Worm (Caenorhabditis elegans): ENCODE results near the gene H25K10.4.
A peak's percentile ranks its signal among the peaks of the same experiment; 100 is the strongest.

The H25K10.4 gene

ce11 chrIV:16199831-16200230 lies 26.0 kb upstream of the H25K10.4 start:
- TF ChIP-seq nhr-20 (tag; optimal IDR thresholded peaks at IDR 0.05) (no peak), xbp-1 (tag; optimal IDR thresholded peaks at IDR 0.05) (no peak), elt-2 (tag; optimal IDR thresholded peaks at IDR 0.05) (no peak), ztf-4 (tag; optimal IDR thresholded peaks at IDR 0.05) (no peak), C34B4.2 (tag; optimal IDR thresholded peaks at IDR 0.05) (no peak), nhr-76 (tag; optimal IDR thresholded peaks at IDR 0.05) (no peak), aly-2 (tag; optimal IDR thresholded peaks at IDR 0.05) (no peak), nhr-12 (tag; optimal IDR thresholded peaks at IDR 0.05) (no peak), ceh-63 (GFP tag; optimal IDR thresholded peaks at IDR 0.05) (no peak), grh-1 (GFP tag; IDR thresholded peaks at IDR 0.05) (no peak), mab-9 (GFP tag; IDR thresholded peaks at IDR 0.05) (no peak), ces-1 (GFP tag; optimal IDR thresholded peaks at IDR 0.05) (no peak), hlh-17 (GFP tag; optimal IDR thresholded peaks at IDR 0.05; ENCODE audit: borderline replicate concordance) (no peak)

- TF ChIP-seq unc-130 (tag; optimal IDR thresholded peaks at IDR 0.05) = no peak
- TF ChIP-seq lir-3 (tag; optimal IDR thresholded peaks at IDR 0.05; ENCODE audit: poor library complexity) = no peak
- TF ChIP-seq sox-4 (tag; optimal IDR thresholded peaks at IDR 0.05) = no peak
- TF ChIP-seq xbp-1 (tag; optimal IDR thresholded peaks at IDR 0.05) = no peak
Observed at ce11 chrIV:16202074-16202473, 23.8 kb upstream of the H25K10.4 start, which contains the start of gene H25K10.1. H25K10.1 (plus strand) TSS chrIV:16202374.

ce11 chrIV:16203373-16203772 lies 22.5 kb upstream of the H25K10.4 start:
- TF ChIP-seq vab-15 (tag; optimal IDR thresholded peaks at IDR 0.05) (no peak), sox-4 (tag; optimal IDR thresholded peaks at IDR 0.05) (no peak), nhr-71 (tag; optimal IDR thresholded peaks at IDR 0.05) (no peak), tlp-1 (tag; optimal IDR thresholded peaks at IDR 0.05) (peak; percentile 8), F16B12.6 (tag; optimal IDR thresholded peaks at IDR 0.05) (no peak), fkh-4 (tag; optimal IDR thresholded peaks at IDR 0.05; ENCODE audit: borderline replicate concordance) (no peak), ces-1 (GFP tag; optimal IDR thresholded peaks at IDR 0.05) (no peak), elt-2 (tag; optimal IDR thresholded peaks at IDR 0.05) (peak; percentile 90)

ce11 chrIV:16210913-16211312 lies 14.9 kb upstream of the H25K10.4 start, which contains the start of gene H25K10.2:
H25K10.2 (minus strand) TSS chrIV:16211013.
- TF ChIP-seq C16A3.4 (tag; optimal IDR thresholded peaks at IDR 0.05) (no peak), pax-3 (tag; optimal IDR thresholded peaks at IDR 0.05) (no peak), nhr-71 (tag; optimal IDR thresholded peaks at IDR 0.05) (no peak), nhr-237 (tag; optimal IDR thresholded peaks at IDR 0.05) (no peak), xbp-1 (tag; optimal IDR thresholded peaks at IDR 0.05) (no peak), efl-3 (GFP tag; optimal IDR thresholded peaks at IDR 0.05) (no peak), lin-15B (tag; optimal IDR thresholded peaks at IDR 0.05) (no peak), irx-1 (tag; optimal IDR thresholded peaks at IDR 0.05) (no peak), zag-1 (tag; optimal IDR thresholded peaks at IDR 0.05) (no peak), aha-1 (tag; optimal IDR thresholded peaks at IDR 0.05) (no peak), egl-13 (tag; optimal IDR thresholded peaks at IDR 0.05) (no peak), nhr-47 (tag; optimal IDR thresholded peaks at IDR 0.05) (no peak), hlh-17 (GFP tag; optimal IDR thresholded peaks at IDR 0.05; ENCODE audit: borderline replicate concordance) (no peak), F16B12.6 (tag; optimal IDR thresholded peaks at IDR 0.05) (no peak)

ce11 chrIV:16216165-16216564 lies 9.7 kb upstream of the H25K10.4 start:
- TF ChIP-seq C34B4.2 (tag; optimal IDR thresholded peaks at IDR 0.05) (no peak), blmp-1 (tag; optimal IDR thresholded peaks at IDR 0.05) (no peak), F16B12.6 (tag; optimal IDR thresholded peaks at IDR 0.05) (no peak), nhr-19 (GFP tag; conservative IDR thresholded peaks at IDR 0.05) (no peak), egl-13 (tag; optimal IDR thresholded peaks at IDR 0.05) (no peak), zip-4 (GFP tag; optimal IDR thresholded peaks at IDR 0.05) (no peak), unc-30 (tag; optimal IDR thresholded peaks at IDR 0.05) (no peak), unc-62 (GFP tag; optimal IDR thresholded peaks at IDR 0.05) (no peak), xbp-1 (tag; optimal IDR thresholded peaks at IDR 0.05) (no peak), hlh-17 (GFP tag; optimal IDR thresholded peaks at IDR 0.05; ENCODE audit: borderline replicate concordance) (no peak), ceh-8 (GFP tag; optimal IDR thresholded peaks at IDR 0.05) (no peak), rnt-1 (tag; optimal IDR thresholded peaks at IDR 0.05) (no peak), pqm-1 (tag; optimal IDR thresholded peaks at IDR 0.05) (no peak), unc-86 (tag; optimal IDR thresholded peaks at IDR 0.05) (no peak), lin-39 (tag; optimal IDR thresholded peaks at IDR 0.05) (no peak), vab-15 (tag; optimal IDR thresholded peaks at IDR 0.05) (no peak), snu-23 (GFP tag; optimal IDR thresholded peaks at IDR 0.05) (no peak), sptf-1 (tag; optimal IDR thresholded peaks at IDR 0.05) (no peak)
